Fruit fly (Drosophila melanogaster) whole organism, adult: ENCODE measurements around the gene mon2.
A peak's percentile ranks its signal among the peaks of the same experiment; 100 is the strongest.

ENCODE experiments used
- CG11617 ChIP-seq: fragments of 200-800 bp; sonication (Bioruptor generic); optimal IDR thresholded peaks from 2 replicates; lab custom pipeline; 2017; ENCODE audit warnings: mild to moderate bottlenecking, missing biosample characterization, missing genetic modification reagents, missing genetic modification characterization
- CG14711 ChIP-seq: fragments of 200-800 bp; sonication (Bioruptor generic); optimal IDR thresholded peaks from 2 replicates; lab custom pipeline; 2018; ENCODE audit warnings: missing biosample characterization, mild to moderate bottlenecking, missing genetic modification characterization, moderate library complexity
- CG1620 ChIP-seq: fragments of 200-800 bp; sonication (Bioruptor generic); optimal IDR thresholded peaks from 2 replicates; lab custom pipeline; 2016; ENCODE audit warnings: missing biosample characterization, missing genetic modification characterization
- CG5204 ChIP-seq: fragments of 200-800 bp; sonication (Bioruptor generic); optimal IDR thresholded peaks from 2 replicates; lab custom pipeline; 2016; ENCODE audit warnings: missing biosample characterization, missing genetic modification characterization
- CG7045 ChIP-seq: fragments of 200-800 bp; sonication (Bioruptor generic); optimal IDR thresholded peaks from 2 replicates; lab custom pipeline; 2017; ENCODE audit warnings: missing biosample characterization, mild to moderate bottlenecking, missing genetic modification characterization
- CG7101 ChIP-seq: fragments of 200-800 bp; sonication (Bioruptor generic); optimal IDR thresholded peaks from 2 replicates; lab custom pipeline; 2018; ENCODE audit warnings: missing biosample characterization, mild to moderate bottlenecking, missing genetic modification characterization, moderate library complexity
- Clk ChIP-seq: fragments of 200-800 bp; sonication (Bioruptor generic); optimal IDR thresholded peaks from 2 replicates; lab custom pipeline; 2017; ENCODE audit warnings: missing biosample characterization, missing genetic modification characterization
- bab1 ChIP-seq: fragments of 200-800 bp; sonication (Bioruptor generic); optimal IDR thresholded peaks from 3 replicates; lab custom pipeline; 2019; ENCODE audit warnings: missing biosample characterization, mild to moderate bottlenecking, missing genetic modification characterization, moderate library complexity
- kay ChIP-seq: fragments of 200-800 bp; sonication (Bioruptor generic); peaks from one replicate; lab custom pipeline; 2016; ENCODE audit warnings: missing biosample characterization, missing genetic modification characterization, borderline replicate concordance
- ovo ChIP-seq: fragments of 200-800 bp; sonication (Bioruptor generic); optimal IDR thresholded peaks from 2 replicates; lab custom pipeline; 2016; ENCODE audit warnings: missing biosample characterization, missing genetic modification characterization

DNA sequence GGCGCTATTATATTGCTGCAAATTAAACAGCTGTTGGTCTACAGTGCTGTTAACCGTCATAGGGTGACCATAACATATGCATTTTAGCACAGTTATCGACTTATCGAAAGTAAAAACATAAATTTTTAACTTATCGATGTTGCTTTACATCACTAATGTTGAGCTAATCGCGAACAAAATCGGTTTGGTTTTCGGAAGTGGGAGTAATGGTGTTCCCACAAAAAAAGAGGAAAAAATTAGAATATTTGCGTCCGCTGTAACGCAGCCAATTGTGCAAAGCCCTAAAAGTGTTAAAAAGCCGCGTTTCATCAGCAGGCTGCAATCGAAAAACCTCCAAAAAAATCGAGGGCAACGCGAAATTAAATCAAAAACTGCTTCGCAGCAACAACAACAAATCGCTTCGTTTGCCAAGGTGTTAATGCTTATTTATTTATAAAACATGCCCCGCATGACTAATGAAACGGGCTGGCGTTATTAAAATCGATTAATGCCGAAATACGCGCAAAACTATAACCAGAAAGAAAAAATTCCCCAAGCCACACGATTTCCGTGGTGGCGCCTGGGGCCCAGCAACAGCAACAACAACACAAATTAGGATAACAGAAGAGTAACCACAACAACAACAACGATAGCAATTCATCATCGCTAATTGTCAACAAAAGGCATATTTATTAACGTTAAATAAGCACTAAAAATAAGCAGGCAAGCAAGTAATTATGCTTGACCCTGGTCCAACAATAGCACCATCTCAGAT, 3.2 kb upstream of the mon2 start, which contains the start of the genes CG12375 and CG8668:
- TF ChIP-seq CG14711 (tag; lab: Kevin White, UChicago) = peak; percentile 26
- TF ChIP-seq CG7045 (GFP tag; lab: Kevin White, UChicago) = no peak
- TF ChIP-seq CG5204 (GFP tag; lab: Kevin White, UChicago) = no peak
- no peak for TF ChIP-seq kay (GFP tag; lab: Kevin White, UChicago)
- no peak for TF ChIP-seq CG1620 (GFP tag; lab: Kevin White, UChicago)
- peak; percentile 2 for TF ChIP-seq CG7101 (tag; lab: Kevin White, UChicago)
- peak; percentile 34 for TF ChIP-seq CG11617
- no peak for TF ChIP-seq Clk
- TF ChIP-seq ovo (GFP tag; lab: Kevin White, UChicago) = no peak
- TF ChIP-seq bab1 = peak; percentile 46
